Worm (Caenorhabditis elegans) whole organism, L3 larva: ENCODE measurements around the gene snap-29.
A peak's percentile ranks its signal among the peaks of the same experiment; 100 is the strongest.

Source experiments
- R02D3.7 ChIP-seq: fragments of 150-350 bp; optimal IDR thresholded peaks from 2 replicates; lab custom pipeline; 2014; ENCODE audit warnings: missing biosample characterization, missing genetic modification characterization
- ZK546.5 ChIP-seq: sonication (generic microtip); optimal IDR thresholded peaks from 2 replicates; lab custom pipeline; 2017; ENCODE audit warnings: missing biosample characterization, missing genetic modification characterization
- aly-2 ChIP-seq: fragments of 150-350 bp; optimal IDR thresholded peaks from 2 replicates; lab custom pipeline; 2014; ENCODE audit warnings: missing biosample characterization, missing genetic modification characterization
- ceh-16 ChIP-seq: sonication (generic microtip); optimal IDR thresholded peaks from 2 replicates; lab custom pipeline; 2017; ENCODE audit warnings: missing biosample characterization, missing genetic modification characterization
- ceh-28 ChIP-seq: fragments of 150-350 bp; optimal IDR thresholded peaks from 2 replicates; lab custom pipeline; 2014; ENCODE audit warnings: missing biosample characterization, missing genetic modification reagents, missing genetic modification characterization
- ceh-82 ChIP-seq: fragments of 150-350 bp; optimal IDR thresholded peaks from 2 replicates; lab custom pipeline; 2014; ENCODE audit warnings: missing biosample characterization, missing genetic modification characterization
- ceh-9 ChIP-seq: sonication (generic microtip); optimal IDR thresholded peaks from 2 replicates; lab custom pipeline; 2018; ENCODE audit warnings: missing biosample characterization, missing genetic modification characterization
- daf-12 ChIP-seq: fragments of 150-350 bp; optimal IDR thresholded peaks from 2 replicates; lab custom pipeline; 2014; ENCODE audit warnings: missing biosample characterization, missing genetic modification reagents, missing genetic modification characterization
- egl-27 ChIP-seq: sonication (generic microtip); optimal IDR thresholded peaks from 4 replicates; lab custom pipeline; 2017; ENCODE audit warnings: missing biosample characterization, missing genetic modification reagents, missing genetic modification characterization
- egl-5 ChIP-seq: fragments of 150-350 bp; optimal IDR thresholded peaks from 2 replicates; lab custom pipeline; 2017; ENCODE audit warnings: missing biosample characterization, missing genetic modification reagents, missing genetic modification characterization, inconsistent platforms
- elt-1 ChIP-seq: fragments of 150-350 bp; optimal IDR thresholded peaks from 2 replicates; lab custom pipeline; 2014; ENCODE audit warnings: missing biosample characterization, missing genetic modification characterization
- elt-2 ChIP-seq: sonication (generic microtip); optimal IDR thresholded peaks from 2 replicates; lab custom pipeline; 2016; ENCODE audit warnings: missing genetic modification reagents, mild to moderate bottlenecking, missing genetic modification characterization, missing compliant biosample characterization
- elt-3 ChIP-seq, 3 experiments: fragments of 150-350 bp in 1 of 3; sonication (generic microtip) in 2 of 3; optimal IDR thresholded peaks; 2 replicates in 2 of 3; 4 replicates in 1 of 3; lab custom pipeline; 2014 to 2017; ENCODE audit warnings: missing biosample characterization in 3 of 3, missing genetic modification characterization in 3 of 3
- fkh-10 ChIP-seq: sonication (generic microtip); optimal IDR thresholded peaks from 2 replicates; lab custom pipeline; 2017; ENCODE audit warnings: missing biosample characterization, missing genetic modification reagents, missing genetic modification characterization
- fkh-2 ChIP-seq: fragments of 150-350 bp; optimal IDR thresholded peaks from 2 replicates; lab custom pipeline; 2014; ENCODE audit warnings: missing biosample characterization, missing genetic modification reagents, missing genetic modification characterization
- fos-1 ChIP-seq: fragments of 150-350 bp; optimal IDR thresholded peaks from 2 replicates; lab custom pipeline; 2014; ENCODE audit warnings: missing biosample characterization, missing genetic modification characterization
- hmg-11 ChIP-seq: sonication (generic microtip); optimal IDR thresholded peaks from 2 replicates; lab custom pipeline; 2016; ENCODE audit warnings: missing genetic modification characterization, missing compliant biosample characterization
- jun-1 ChIP-seq: fragments of 150-350 bp; optimal IDR thresholded peaks from 2 replicates; lab custom pipeline; 2014; ENCODE audit warnings: missing biosample characterization, missing genetic modification reagents, missing genetic modification characterization
- lin-15B ChIP-seq: fragments of 150-350 bp; optimal IDR thresholded peaks from 2 replicates; lab custom pipeline; 2014; ENCODE audit warnings: missing biosample characterization, missing genetic modification characterization
- lin-39 ChIP-seq: fragments of 150-350 bp; optimal IDR thresholded peaks from 2 replicates; lab custom pipeline; 2018; ENCODE audit warnings: missing biosample characterization, missing genetic modification reagents, missing genetic modification characterization
- lsy-12 ChIP-seq: sonication (generic microtip); optimal IDR thresholded peaks from 2 replicates; lab custom pipeline; 2016; ENCODE audit warnings: mild to moderate bottlenecking, missing genetic modification characterization, missing compliant biosample characterization
- mdl-1 ChIP-seq: fragments of 150-350 bp; optimal IDR thresholded peaks from 2 replicates; lab custom pipeline; 2014; ENCODE audit warnings: missing biosample characterization, missing genetic modification characterization
- mml-1 ChIP-seq: fragments of 150-350 bp; sonication (generic microtip); optimal IDR thresholded peaks from 3 replicates; lab custom pipeline; 2014; ENCODE audit warnings: missing biosample characterization, missing genetic modification characterization
- nfya-1 ChIP-seq: sonication (generic microtip); optimal IDR thresholded peaks from 2 replicates; lab custom pipeline; 2017; ENCODE audit warnings: missing genetic modification characterization, mild to moderate bottlenecking, missing compliant biosample characterization, antibody characterized with exemption, moderate library complexity; ENCODE audit not compliant: insufficient read depth
- nhr-11 ChIP-seq: fragments of 150-350 bp; optimal IDR thresholded peaks from 2 replicates; lab custom pipeline; 2014; ENCODE audit warnings: missing biosample characterization, missing genetic modification characterization
- nhr-12 ChIP-seq: fragments of 150-350 bp; optimal IDR thresholded peaks from 2 replicates; lab custom pipeline; 2014; ENCODE audit warnings: missing biosample characterization, missing genetic modification characterization
- nhr-23 ChIP-seq: fragments of 150-350 bp; optimal IDR thresholded peaks from 2 replicates; lab custom pipeline; 2014; ENCODE audit warnings: missing biosample characterization, missing genetic modification reagents, missing genetic modification characterization
- nhr-237 ChIP-seq: fragments of 150-350 bp; optimal IDR thresholded peaks from 2 replicates; lab custom pipeline; 2014; ENCODE audit warnings: missing biosample characterization, missing genetic modification characterization
- nhr-25 ChIP-seq: sonication (generic microtip); optimal IDR thresholded peaks from 2 replicates; lab custom pipeline; 2017; ENCODE audit warnings: missing biosample characterization, missing genetic modification characterization
- nhr-28 ChIP-seq: fragments of 150-350 bp; optimal IDR thresholded peaks from 2 replicates; lab custom pipeline; 2014; ENCODE audit warnings: missing biosample characterization, missing genetic modification characterization
- nhr-43 ChIP-seq: sonication (generic microtip); optimal IDR thresholded peaks from 2 replicates; lab custom pipeline; 2016; ENCODE audit warnings: mild to moderate bottlenecking, missing genetic modification characterization, missing compliant biosample characterization; ENCODE audit not compliant: poor library complexity, severe bottlenecking
- nhr-67 ChIP-seq: fragments of 150-350 bp; optimal IDR thresholded peaks from 2 replicates; lab custom pipeline; 2014; ENCODE audit warnings: missing biosample characterization, missing genetic modification characterization
- nhr-76 ChIP-seq: fragments of 150-350 bp; sonication (generic microtip); optimal IDR thresholded peaks from 5 replicates; lab custom pipeline; 2014; ENCODE audit warnings: missing biosample characterization, missing genetic modification characterization
- nhr-77 ChIP-seq: fragments of 150-350 bp; optimal IDR thresholded peaks from 2 replicates; lab custom pipeline; 2014; ENCODE audit warnings: missing biosample characterization, missing genetic modification characterization
- pha-4 ChIP-seq: fragments of 150-350 bp; optimal IDR thresholded peaks from 2 replicates; lab custom pipeline; 2014; ENCODE audit warnings: missing biosample characterization, missing genetic modification reagents, missing genetic modification characterization
- pqm-1 ChIP-seq: fragments of 150-350 bp; optimal IDR thresholded peaks from 2 replicates; lab custom pipeline; 2017; ENCODE audit warnings: missing biosample characterization, missing genetic modification characterization, inconsistent platforms
- sea-2 ChIP-seq: fragments of 150-350 bp; sonication (generic microtip); optimal IDR thresholded peaks from 4 replicates; lab custom pipeline; 2014; ENCODE audit warnings: missing biosample characterization, missing genetic modification reagents, missing genetic modification characterization
- snpc-4 ChIP-seq: fragments of 150-350 bp; optimal IDR thresholded peaks from 2 replicates; lab custom pipeline; 2014; ENCODE audit warnings: missing biosample characterization, missing genetic modification characterization
- tbx-2 ChIP-seq: sonication (generic microtip); optimal IDR thresholded peaks from 2 replicates; lab custom pipeline; 2016; ENCODE audit warnings: mild to moderate bottlenecking, missing genetic modification characterization, missing compliant biosample characterization
- zag-1 ChIP-seq: fragments of 150-350 bp; optimal IDR thresholded peaks from 2 replicates; lab custom pipeline; 2014; ENCODE audit warnings: missing biosample characterization, missing genetic modification characterization
- ztf-4 ChIP-seq: fragments of 150-350 bp; optimal IDR thresholded peaks from 2 replicates; lab custom pipeline; 2014; ENCODE audit warnings: missing biosample characterization, missing genetic modification characterization

snap-29 gene

ce11 chrIII:8737391-8737790 lies 38.7 kb upstream of the snap-29 start:
- TF ChIP-seq mml-1 (tag; lab: Kevin White, UChicago) (no peak), ceh-82 (no peak), ceh-16 (tag; lab: Kevin White, UChicago) (no peak), pha-4 (tag; lab: Kevin White, UChicago) (no peak), nhr-12 (tag; lab: Kevin White, UChicago) (no peak), sea-2 (GFP tag; lab: Kevin White, UChicago) (no peak), nhr-11 (tag; lab: Kevin White, UChicago) (no peak), lin-39 (no peak), ztf-4 (tag; lab: Kevin White, UChicago) (no peak), fkh-10 (GFP tag; lab: Kevin White, UChicago) (no peak), aly-2 (tag; lab: Kevin White, UChicago) (no peak)
- TF ChIP-seq, all 47 proteins: peak for 0

ce11 chrIII:8738289-8738688 lies 37.8 kb upstream of the snap-29 start:
- TF ChIP-seq zag-1 (tag; lab: Kevin White, UChicago) (no peak), R02D3.7 (no peak), lin-39 (no peak), lin-15B (no peak)
- TF ChIP-seq, all 47 proteins: peak for 0

ce11 chrIII:8739126-8739525 lies 36.9 kb upstream of the snap-29 start:
- TF ChIP-seq hmg-11: no peak
- TF ChIP-seq pqm-1 (tag; lab: Kevin White, UChicago): peak; percentile 96
- no peak for TF ChIP-seq nhr-67 (tag; lab: Kevin White, UChicago)
- TF ChIP-seq nhr-28 (tag; lab: Kevin White, UChicago): no peak
- TF ChIP-seq pha-4 (tag; lab: Kevin White, UChicago): peak; percentile 32
- peak; percentile 4 for TF ChIP-seq snpc-4 (tag; lab: Kevin White, UChicago)
- TF ChIP-seq nhr-23 (tag; lab: Kevin White, UChicago): peak; percentile 77
- peak; percentile 81 for TF ChIP-seq elt-1 (tag; lab: Kevin White, UChicago)
- TF ChIP-seq elt-2 (tag; lab: Kevin White, UChicago): peak; percentile 95
- no peak for TF ChIP-seq ceh-9 (tag; lab: Kevin White, UChicago)
- TF ChIP-seq nfya-1 (tag; lab: Kevin White, UChicago): peak; percentile 3
- no peak for TF ChIP-seq ceh-16 (tag; lab: Kevin White, UChicago)
- TF ChIP-seq egl-27 (tag; lab: Kevin White, UChicago): no peak
- TF ChIP-seq lin-15B: no peak
- no peak for TF ChIP-seq ztf-4 (tag; lab: Kevin White, UChicago)
- peak; percentile 45 for TF ChIP-seq jun-1 (tag; lab: Kevin White, UChicago)
- peak in 1 of 3 experiments; percentile 0 for TF ChIP-seq elt-3 (tag; optimal IDR thresholded peaks at IDR 0.05; lab: Kevin White, UChicago)
- no peak for TF ChIP-seq lsy-12 (tag; lab: Kevin White, UChicago)
- TF ChIP-seq mdl-1 (tag; lab: Kevin White, UChicago): peak; percentile 81
- no peak for TF ChIP-seq aly-2 (tag; lab: Kevin White, UChicago)
- TF ChIP-seq nhr-25 (tag; lab: Kevin White, UChicago): peak; percentile 28
- no peak for TF ChIP-seq lin-39
- no peak for TF ChIP-seq nhr-11 (tag; lab: Kevin White, UChicago)
- TF ChIP-seq nhr-43 (tag; lab: Kevin White, UChicago): peak; percentile 50
- TF ChIP-seq egl-5 (tag; lab: Kevin White, UChicago): no peak
- TF ChIP-seq zag-1 (tag; lab: Kevin White, UChicago): no peak
- no peak for TF ChIP-seq fkh-2 (tag; lab: Kevin White, UChicago)
- no peak for TF ChIP-seq R02D3.7

ce11 chrIII:8739786-8740185 lies 36.3 kb upstream of the snap-29 start:
- peak; percentile 26 for TF ChIP-seq egl-5 (tag; lab: Kevin White, UChicago)
- TF ChIP-seq elt-1 (tag; lab: Kevin White, UChicago): no peak
- TF ChIP-seq nfya-1 (tag; lab: Kevin White, UChicago): peak; percentile 46

ce11 chrIII:8741276-8741860 lies 34.7 kb upstream of the snap-29 start, which contains the start of gene pdhk-2:
pdhk-2 (minus strand) TSS chrIII:8741412.
- TF ChIP-seq nhr-77 (tag; lab: Kevin White, UChicago) (peak; percentile 24), ceh-28 (tag; lab: Kevin White, UChicago) (peak; percentile 82), egl-27 (tag; lab: Kevin White, UChicago) (peak; percentile 63), fos-1 (tag; lab: Kevin White, UChicago) (no peak), nhr-76 (no peak), daf-12 (tag; lab: Kevin White, UChicago) (no peak), pqm-1 (tag; lab: Kevin White, UChicago) (peak; percentile 71), fkh-2 (tag; lab: Kevin White, UChicago) (no peak), elt-1 (tag; lab: Kevin White, UChicago) (peak; percentile 72), nhr-11 (tag; lab: Kevin White, UChicago) (peak; percentile 46), ZK546.5 (no peak), nfya-1 (tag; lab: Kevin White, UChicago) (peak; percentile 92), R02D3.7 (peak; percentile 88), pha-4 (tag; lab: Kevin White, UChicago) (peak; percentile 97), nhr-23 (tag; lab: Kevin White, UChicago) (peak; percentile 94), elt-3 (tag; optimal IDR thresholded peaks at IDR 0.05; lab: Kevin White, UChicago) (no peak), mml-1 (tag; lab: Kevin White, UChicago) (no peak), tbx-2 (tag; lab: Kevin White, UChicago) (peak; percentile 88), ztf-4 (tag; lab: Kevin White, UChicago) (peak; percentile 40), nhr-12 (tag; lab: Kevin White, UChicago) (no peak), nhr-25 (tag; lab: Kevin White, UChicago) (peak; percentile 91), nhr-67 (tag; lab: Kevin White, UChicago) (no peak), nhr-237 (no peak)
